Worm (Caenorhabditis elegans) whole organism, young adult: ENCODE measurements around the gene sqv-1.
"Not testable (repeated sequence)": the region's sequence is repeated elsewhere in the genome, so short reads cannot be mapped to it uniquely, and the experiment has no call there.

ENCODE experiments used
- athp-1 ChIP-seq: sonication (generic microtip); optimal IDR thresholded peaks from 2 replicates; lab custom pipeline; 2017; ENCODE audit warnings: mild to moderate bottlenecking, missing genetic modification characterization, missing compliant biosample characterization
- attf-5 ChIP-seq: fragments of 200-800 bp; sonication (Bioruptor generic); optimal IDR thresholded peaks from 2 replicates; lab custom pipeline; 2018; ENCODE audit warnings: mild to moderate bottlenecking, missing genetic modification characterization, missing compliant biosample characterization
- hsf-1 ChIP-seq: fragments of 200-800 bp; sonication (Bioruptor generic); IDR thresholded peaks from 2 replicates; pipeline ENCODE4 v1.3.6; 2022; ENCODE audit warnings: missing genetic modification reagents, missing genetic modification characterization, missing compliant biosample characterization
- madf-10 ChIP-seq: sonication (generic microtip); optimal IDR thresholded peaks from 2 replicates; lab custom pipeline; 2016; ENCODE audit warnings: mild to moderate bottlenecking, missing genetic modification characterization, missing compliant biosample characterization
- mcd-1 ChIP-seq: fragments of 200-800 bp; sonication (Bioruptor generic); IDR thresholded peaks from 2 replicates; pipeline ENCODE4 v1.3.6; 2022; ENCODE audit warnings: missing genetic modification reagents, missing genetic modification characterization, missing compliant biosample characterization
- sdz-38 ChIP-seq: sonication (generic microtip); optimal IDR thresholded peaks from 2 replicates; lab custom pipeline; 2016; ENCODE audit warnings: missing genotype, missing genetic modification characterization, missing compliant biosample characterization

ce11 chrIV:8352036-8352435 lies 8.9 kb upstream of the sqv-1 start, which contains the start of gene F17E9.16:
- not testable (repeated sequence) for TF ChIP-seq sdz-38 (tag; lab: Kevin White, UChicago); hsf-1; athp-1; madf-10; attf-5 (GFP tag; lab: Kevin White, UChicago); mcd-1 (GFP tag; lab: Robert Waterston, UW)
